Worm (Caenorhabditis elegans) whole organism, mixed stage, embryonic: ENCODE data around the gene srj-6.

Experiments
- elt-1 ChIP-seq: sonication (generic microtip); optimal IDR thresholded peaks from 2 replicates; lab custom pipeline; 2017; ENCODE audit warnings: missing genetic modification characterization, mild to moderate bottlenecking, missing compliant biosample characterization, antibody characterized with exemption, moderate library complexity, borderline replicate concordance; ENCODE audit not compliant: insufficient read depth
- ham-2 ChIP-seq: fragments of 200-800 bp; sonication (Bioruptor generic); optimal IDR thresholded peaks from 2 replicates; lab custom pipeline; 2018; ENCODE audit warnings: mild to moderate bottlenecking, missing genetic modification characterization, missing compliant biosample characterization
- unc-39 ChIP-seq: fragments of 150-350 bp; optimal IDR thresholded peaks from 2 replicates; lab custom pipeline; 2014; ENCODE audit warnings: missing biosample characterization, missing genetic modification characterization

DNA sequence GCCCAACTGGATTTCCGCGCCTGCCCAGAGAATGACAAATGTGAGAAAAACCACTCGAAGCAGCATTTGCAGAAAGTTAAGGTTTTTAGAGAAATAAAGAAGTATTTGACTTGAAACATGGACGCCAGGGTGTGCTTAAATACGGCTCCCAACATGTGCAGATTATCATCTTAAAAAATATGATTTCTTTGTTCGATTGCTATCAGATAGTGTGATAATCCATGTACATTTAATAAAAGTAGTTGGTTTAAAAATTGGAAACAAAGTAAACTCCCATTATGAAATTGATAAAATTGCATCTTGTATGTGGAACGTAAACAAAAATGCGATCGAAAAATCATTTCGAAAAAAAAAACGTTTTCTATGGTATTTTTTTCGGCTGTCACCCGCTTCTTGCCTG, 26.7 kb downstream of the srj-6 start, which contains the start of gene F48G7.8:
- TF ChIP-seq unc-39 (tag; lab: Kevin White, UChicago) (no peak), ham-2 (no peak), elt-1 (tag; lab: Kevin White, UChicago) (no peak)
